Fruit fly (Drosophila melanogaster): ENCODE results near the gene MED30.

dm6 chr3L:614751-615424 lies 39.0 kb downstream of the MED30 start:
- TF ChIP-seq ss (GFP tag; optimal IDR thresholded peaks at IDR 0.05) (no peak), CG6854 (GFP tag; optimal IDR thresholded peaks at IDR 0.05) (no peak), CG6276 (GFP tag; optimal IDR thresholded peaks at IDR 0.05) (no peak), CG3919 (GFP tag; optimal IDR thresholded peaks at IDR 0.05) (no peak), topi (GFP tag; optimal IDR thresholded peaks at IDR 0.05) (no peak), vri (GFP tag; optimal IDR thresholded peaks at IDR 0.05) (no peak), eg (GFP tag; IDR thresholded peaks at IDR 0.05) (no peak), Sox102F (GFP tag; optimal IDR thresholded peaks at IDR 0.05) (no peak), fd59A (GFP tag; optimal IDR thresholded peaks at IDR 0.05) (no peak), CG34406 (GFP tag; optimal IDR thresholded peaks at IDR 0.05) (no peak), CG16779 (tag; optimal IDR thresholded peaks at IDR 0.05) (no peak), CG1621 (tag; optimal IDR thresholded peaks at IDR 0.05) (no peak), dsx (GFP tag; optimal IDR thresholded peaks at IDR 0.05; ENCODE audit: poor library complexity, severe bottlenecking) (no peak), CG3032 (tag; optimal IDR thresholded peaks at IDR 0.05) (no peak)

Data from whole organism, prepupa.